Worm (Caenorhabditis elegans): ENCODE data around the gene Y116A8C.37.

DNA sequence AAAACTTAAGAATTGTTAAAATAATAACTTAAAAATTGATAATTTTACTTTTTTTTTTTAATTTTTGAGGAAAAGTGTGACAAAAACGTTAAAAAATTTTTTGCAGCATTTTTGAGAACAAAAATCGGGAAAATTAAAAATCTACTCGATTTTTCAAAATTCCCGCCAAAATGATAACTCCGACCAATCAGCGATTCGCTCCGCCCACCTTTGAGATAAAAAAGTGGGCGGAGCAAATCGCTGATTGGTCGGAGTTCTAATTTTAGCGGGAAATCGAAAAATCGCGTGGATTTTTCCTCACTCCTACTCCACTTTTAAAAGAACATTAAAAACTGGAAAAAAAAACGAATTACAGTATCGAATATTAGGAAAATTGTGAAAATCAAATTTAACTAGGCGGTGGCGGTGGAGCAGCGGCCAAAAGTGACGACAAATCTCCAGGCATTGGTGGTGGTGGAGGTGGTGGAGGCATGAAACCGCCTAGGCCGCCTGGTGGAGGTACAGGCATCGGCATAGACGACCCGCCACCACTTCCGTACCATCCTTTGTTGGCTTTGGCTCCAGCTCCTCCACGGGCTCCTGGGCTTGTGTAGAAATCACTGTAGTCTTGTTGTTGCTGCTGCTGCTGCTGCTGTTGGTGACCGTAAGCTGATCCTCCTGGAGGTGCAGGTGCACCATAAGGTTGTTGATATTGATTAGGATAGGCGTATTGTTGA lies 26.6 kb downstream of the Y116A8C.37 start:
- TF ChIP-seq hlh-15 (tag; optimal IDR thresholded peaks at IDR 0.05) = no peak
- TF ChIP-seq ttx-3 (tag; optimal IDR thresholded peaks at IDR 0.05) = no peak
- TF ChIP-seq hlh-6 (tag; optimal IDR thresholded peaks at IDR 0.05) = no peak

All from whole organism, late embryonic.